Worm (Caenorhabditis elegans) whole organism, L1 larva: ENCODE data around the gene srd-18.
A peak's percentile ranks its signal among the peaks of the same experiment; 100 is the strongest.

Experiments
- F16B12.6 ChIP-seq: fragments of 150-350 bp; optimal IDR thresholded peaks from 2 replicates; lab custom pipeline; 2014; ENCODE audit warnings: missing biosample characterization, missing genetic modification characterization
- lsy-2 ChIP-seq, 2 experiments: fragments of 150-350 bp; optimal IDR thresholded peaks; 2 replicates each; lab custom pipeline; 2014; ENCODE audit warnings: missing biosample characterization in 2 of 2, missing genetic modification characterization in 2 of 2
- nhr-71 ChIP-seq: sonication (generic microtip); optimal IDR thresholded peaks from 2 replicates; lab custom pipeline; 2016; ENCODE audit warnings: mild to moderate bottlenecking, missing genetic modification characterization, moderate library complexity, missing compliant biosample characterization
- sptf-1 ChIP-seq: fragments of 150-350 bp; optimal IDR thresholded peaks from 2 replicates; lab custom pipeline; 2014; ENCODE audit warnings: missing biosample characterization, missing genetic modification characterization

ce11 chrV:13391378-13392258, 35.0 kb downstream of the srd-18 start, which contains the start of gene somi-1:
- TF ChIP-seq lsy-2 (tag; optimal IDR thresholded peaks at IDR 0.05; lab: Kevin White, UChicago) (peak in 1 of 2 experiments; percentile 16), sptf-1 (tag; lab: Kevin White, UChicago) (no peak), nhr-71 (tag; lab: Kevin White, UChicago) (peak; percentile 38), F16B12.6 (tag; lab: Kevin White, UChicago) (no peak)
